Fruit fly (Drosophila melanogaster) whole organism, wandering third instar larva: ENCODE data around the gene CG15891.

Experiments
- Abd-B ChIP-seq: fragments of >200 bp; optimal IDR thresholded peaks from 2 replicates; lab custom pipeline; 2017; ENCODE audit warnings: missing biosample characterization, missing genetic modification characterization
- CG32264 ChIP-seq: fragments of 200-800 bp; sonication (Bioruptor generic); optimal IDR thresholded peaks from 2 replicates; lab custom pipeline; 2016; ENCODE audit warnings: missing biosample characterization, missing genetic modification characterization
- CG9705 ChIP-seq: fragments of 200-800 bp; sonication (Bioruptor generic); optimal IDR thresholded peaks from 2 replicates; lab custom pipeline; 2018; ENCODE audit warnings: missing biosample characterization, mild to moderate bottlenecking, missing genetic modification characterization
- CrebA ChIP-seq: fragments of 200-800 bp; sonication (Bioruptor generic); optimal IDR thresholded peaks from 2 replicates; lab custom pipeline; 2016; ENCODE audit warnings: missing biosample characterization, mild to moderate bottlenecking, missing genetic modification characterization, borderline replicate concordance
- Dfd ChIP-seq: fragments of >200 bp; optimal IDR thresholded peaks from 2 replicates; lab custom pipeline; 2017; ENCODE audit warnings: missing biosample characterization, missing genetic modification characterization
- Dif ChIP-seq: fragments of 200-275, 200-300 bp; sonication (Bioruptor generic); optimal IDR thresholded peaks from 2 replicates; lab custom pipeline; 2018; ENCODE audit warnings: missing biosample characterization, missing genetic modification characterization; ENCODE audit not compliant: partially characterized antibody
- GATAd ChIP-seq: sonication (Bioruptor generic); optimal IDR thresholded peaks from 2 replicates; lab custom pipeline; 2016; ENCODE audit warnings: missing biosample characterization, missing genetic modification characterization
- HLH106 ChIP-seq: fragments of 200-800 bp; optimal IDR thresholded peaks from 3 replicates; lab custom pipeline; 2019; ENCODE audit warnings: missing biosample characterization, mild to moderate bottlenecking, missing genetic modification characterization, moderate library complexity
- Hnf4 ChIP-seq: fragments of 200-800 bp; sonication (Bioruptor generic); optimal IDR thresholded peaks from 2 replicates; lab custom pipeline; 2016; ENCODE audit warnings: missing biosample characterization, mild to moderate bottlenecking, missing genetic modification characterization
- Hr78 ChIP-seq: fragments of >200 bp; optimal IDR thresholded peaks from 2 replicates; lab custom pipeline; 2017; ENCODE audit warnings: missing biosample characterization, missing genetic modification characterization
- Hr83 ChIP-seq: fragments of 200-300 bp; sonication (Bioruptor generic); optimal IDR thresholded peaks from 2 replicates; lab custom pipeline; 2016; ENCODE audit warnings: missing biosample characterization, mild to moderate bottlenecking, missing genetic modification characterization, moderate library complexity; ENCODE audit not compliant: poor library complexity, severe bottlenecking
- Jra ChIP-seq: sonication (Bioruptor generic); optimal IDR thresholded peaks from 2 replicates; lab custom pipeline; 2016; ENCODE audit warnings: missing biosample characterization, missing genetic modification characterization
- Mio ChIP-seq: sonication (Bioruptor generic); optimal IDR thresholded peaks from 2 replicates; lab custom pipeline; 2016; ENCODE audit warnings: missing biosample characterization, missing genetic modification characterization
- Myc ChIP-seq: fragments of >200 bp; optimal IDR thresholded peaks from 2 replicates; lab custom pipeline; 2017
- N ChIP-seq: fragments of >200 bp; optimal IDR thresholded peaks from 2 replicates; lab custom pipeline; 2018; ENCODE audit warnings: missing biosample characterization, missing external identifiers, missing genetic modification characterization
- OdsH ChIP-seq: fragments of 200-800 bp; sonication (Bioruptor generic); optimal IDR thresholded peaks from 2 replicates; lab custom pipeline; 2016; ENCODE audit warnings: missing biosample characterization, mild to moderate bottlenecking, missing genetic modification characterization
- Rel ChIP-seq, 2 experiments: fragments of 200-800 bp; sonication (Bioruptor generic) in 1 of 2; optimal IDR thresholded peaks; 2 replicates in 1 of 2; 3 replicates in 1 of 2; lab custom pipeline; 2016 to 2019; ENCODE audit warnings: mild to moderate bottlenecking in 2 of 2, missing biosample characterization in 2 of 2, missing genetic modification characterization in 2 of 2, moderate library complexity in 1 of 2
- Sp1 ChIP-seq: fragments of 200-800 bp; sonication (Bioruptor generic); optimal IDR thresholded peaks from 3 replicates; lab custom pipeline; 2019; ENCODE audit warnings: missing biosample characterization, mild to moderate bottlenecking, missing genetic modification characterization, moderate library complexity
- Vsx2 ChIP-seq: fragments of 200-300, 225-300 bp; sonication (Bioruptor generic); optimal IDR thresholded peaks from 2 replicates; lab custom pipeline; 2018; ENCODE audit warnings: missing biosample characterization, missing genetic modification characterization; ENCODE audit not compliant: partially characterized antibody
- br ChIP-seq: fragments of 200-800 bp; sonication (Bioruptor generic); optimal IDR thresholded peaks from 2 replicates; lab custom pipeline; 2016; ENCODE audit warnings: missing biosample characterization, missing genetic modification characterization
- brk ChIP-seq: fragments of 200-800 bp; sonication (Bioruptor generic); optimal IDR thresholded peaks from 2 replicates; lab custom pipeline; 2016; ENCODE audit warnings: missing biosample characterization, mild to moderate bottlenecking, missing genetic modification characterization
- dl ChIP-seq, 2 experiments: fragments of 175-275, 200-275 bp in 1 of 2; fragments of 200-275 bp in 1 of 2; sonication (Bioruptor generic); optimal IDR thresholded peaks; lab custom pipeline; 2018; ENCODE audit warnings: mild to moderate bottlenecking in 2 of 2, missing biosample characterization in 2 of 2, missing genetic modification characterization in 2 of 2, moderate library complexity in 2 of 2; ENCODE audit not compliant: partially characterized antibody in 2 of 2, insufficient read depth in 1 of 2
- dmrt93B ChIP-seq: fragments of 200-800 bp; sonication (Bioruptor generic); optimal IDR thresholded peaks from 2 replicates; lab custom pipeline; 2018; ENCODE audit warnings: missing biosample characterization, mild to moderate bottlenecking, missing genetic modification characterization
- dsf ChIP-seq: sonication (Bioruptor generic); optimal IDR thresholded peaks from 2 replicates; lab custom pipeline; 2016; ENCODE audit warnings: missing biosample characterization, missing genetic modification characterization, borderline replicate concordance
- ey ChIP-seq: fragments of 200-800 bp; sonication (Bioruptor generic); optimal IDR thresholded peaks from 2 replicates; lab custom pipeline; 2016; ENCODE audit warnings: missing biosample characterization, missing genetic modification characterization
- foxo ChIP-seq, 2 experiments: fragments of 200-800 bp; sonication (Bioruptor generic); optimal IDR thresholded peaks; 2 replicates in 1 of 2; 3 replicates in 1 of 2; lab custom pipeline; 2016 to 2017; ENCODE audit warnings: missing biosample characterization in 2 of 2, missing genetic modification characterization in 2 of 2
- fru ChIP-seq: fragments of 200-800 bp; sonication (Bioruptor generic); optimal IDR thresholded peaks from 3 replicates; lab custom pipeline; 2016; ENCODE audit warnings: missing biosample characterization, mild to moderate bottlenecking, missing genetic modification characterization
- h ChIP-seq: fragments of 200-800 bp; sonication (Bioruptor generic); optimal IDR thresholded peaks from 3 replicates; lab custom pipeline; 2016; ENCODE audit warnings: missing biosample characterization, mild to moderate bottlenecking, missing genetic modification characterization
- jim ChIP-seq: fragments of 175-275, 200-325 bp; sonication (Bioruptor generic); optimal IDR thresholded peaks from 2 replicates; lab custom pipeline; 2016; ENCODE audit warnings: missing biosample characterization, mild to moderate bottlenecking, missing genetic modification characterization
- lola ChIP-seq: fragments of >200 bp; optimal IDR thresholded peaks from 2 replicates; lab custom pipeline; 2017; ENCODE audit warnings: missing biosample characterization, missing genetic modification characterization
- pan ChIP-seq: fragments of >200 bp; optimal IDR thresholded peaks from 2 replicates; lab custom pipeline; 2017
- psq ChIP-seq: fragments of 200-800 bp; sonication (Bioruptor generic); optimal IDR thresholded peaks from 3 replicates; lab custom pipeline; 2017; ENCODE audit warnings: missing biosample characterization, mild to moderate bottlenecking, missing genetic modification characterization, moderate library complexity
- rgr ChIP-seq: fragments of 200-800 bp; sonication (Bioruptor generic); optimal IDR thresholded peaks from 3 replicates; lab custom pipeline; 2016; ENCODE audit warnings: missing biosample characterization, mild to moderate bottlenecking, missing genetic modification characterization
- sage ChIP-seq: fragments of 200-800 bp; sonication (Bioruptor generic); optimal IDR thresholded peaks from 2 replicates; lab custom pipeline; 2016; ENCODE audit warnings: missing biosample characterization, mild to moderate bottlenecking, missing genetic modification characterization
- sv ChIP-seq: fragments of 200-800 bp; sonication (Bioruptor generic); optimal IDR thresholded peaks from 3 replicates; lab custom pipeline; 2016; ENCODE audit warnings: missing biosample characterization, missing genetic modification characterization
- tai ChIP-seq: sonication (Bioruptor generic); optimal IDR thresholded peaks from 2 replicates; lab custom pipeline; 2016; ENCODE audit warnings: missing biosample characterization, missing genetic modification characterization
- usp ChIP-seq: fragments of >200 bp; optimal IDR thresholded peaks from 2 replicates; lab custom pipeline; 2017; ENCODE audit warnings: missing biosample characterization, missing genetic modification characterization
- woc ChIP-seq: sonication (Bioruptor generic); optimal IDR thresholded peaks from 2 replicates; lab custom pipeline; 2016; ENCODE audit warnings: missing biosample characterization, mild to moderate bottlenecking, missing genetic modification characterization

Gene CG15891

dm6 chrX:6278879-6279628 lies 16.1 kb downstream of the CG15891 start:
- TF ChIP-seq dl (GFP tag; optimal IDR thresholded peaks at IDR 0.05; lab: Kevin White, UChicago; ENCODE audit: insufficient read depth in 1 of 2, partially characterized antibody in 2 of 2) (no peak), Hr78 (GFP tag; lab: Kevin White, UChicago) (no peak), lola (no peak), Abd-B (GFP tag; lab: Kevin White, UChicago) (no peak), GATAd (no peak), CrebA (GFP tag; lab: Kevin White, UChicago) (no peak), br (peak; percentile 50), dsf (no peak), HLH106 (no peak), Hnf4 (GFP tag; lab: Kevin White, UChicago) (no peak), CG32264 (GFP tag; lab: Kevin White, UChicago) (no peak), psq (no peak), jim (GFP tag; lab: Kevin White, UChicago) (no peak), Sp1 (GFP tag; lab: Kevin White, UChicago) (peak; percentile 54), sage (GFP tag; lab: Kevin White, UChicago) (no peak), Hr83 (GFP tag; lab: Kevin White, UChicago) (peak; percentile 60), Rel (GFP tag; optimal IDR thresholded peaks at IDR 0.05; lab: Kevin White, UChicago) (no peak), Rel (tag; optimal IDR thresholded peaks at IDR 0.05; lab: Kevin White, UChicago) (peak; percentile 98), Myc (no peak), N (GFP tag; lab: Kevin White, UChicago) (no peak), Mio (GFP tag; lab: Kevin White, UChicago) (no peak), sv (GFP tag; lab: Kevin White, UChicago) (peak; percentile 11), fru (peak; percentile 9), foxo (GFP tag; optimal IDR thresholded peaks at IDR 0.05; lab: Kevin White, UChicago) (peak in 1 of 2 experiments; percentile 24), Dif (GFP tag; lab: Kevin White, UChicago) (peak; percentile 12), Vsx2 (GFP tag; lab: Kevin White, UChicago) (no peak), Dfd (no peak), rgr (peak; percentile 22), pan (no peak), ey (no peak), tai (GFP tag; lab: Kevin White, UChicago) (no peak), brk (no peak), CG9705 (GFP tag; lab: Kevin White, UChicago) (no peak), dmrt93B (GFP tag; lab: Kevin White, UChicago) (no peak), OdsH (GFP tag; lab: Kevin White, UChicago) (peak; percentile 6), h (peak; percentile 43), usp (GFP tag; lab: Kevin White, UChicago) (no peak), woc (GFP tag; lab: Kevin White, UChicago) (peak; percentile 5), Jra (GFP tag; lab: Kevin White, UChicago) (no peak)

DNA sequence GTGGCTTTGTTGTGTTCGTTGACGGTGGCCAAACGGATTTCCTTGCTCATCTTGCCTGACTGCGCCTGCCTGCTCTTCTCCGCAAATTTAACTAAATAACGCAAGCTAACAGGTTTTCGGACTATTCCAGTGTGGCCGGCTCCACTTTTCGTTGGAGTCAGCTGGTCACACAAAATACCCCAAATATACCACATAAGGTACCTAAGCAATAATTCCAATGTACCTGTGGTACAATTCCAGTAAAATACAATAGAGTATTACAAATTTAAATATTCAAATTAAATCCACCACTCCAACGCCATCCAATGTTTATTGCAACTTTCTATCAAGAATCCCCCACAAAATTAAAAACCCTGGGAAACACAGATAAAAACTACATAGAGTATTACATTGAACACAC lies 18.6 kb downstream of the CG15891 start, which contains the start of gene CG3566:
TSS of gene CG3566 (minus strand) at position 135 of the 400 bp plus-strand sequence.
- no peak for TF ChIP-seq Rel (GFP tag; optimal IDR thresholded peaks at IDR 0.05; lab: Kevin White, UChicago)
- peak; percentile 80 for TF ChIP-seq Rel (tag; optimal IDR thresholded peaks at IDR 0.05; lab: Kevin White, UChicago)
- TF ChIP-seq Dif (GFP tag; lab: Kevin White, UChicago), result no peak
- no peak for TF ChIP-seq Vsx2 (GFP tag; lab: Kevin White, UChicago)
- no peak for TF ChIP-seq dsf
- TF ChIP-seq Sp1 (GFP tag; lab: Kevin White, UChicago), result peak; percentile 13
- TF ChIP-seq OdsH (GFP tag; lab: Kevin White, UChicago), result no peak
- peak in 1 of 2 experiments; percentile 27 for TF ChIP-seq foxo (GFP tag; optimal IDR thresholded peaks at IDR 0.05; lab: Kevin White, UChicago)
- TF ChIP-seq CrebA (GFP tag; lab: Kevin White, UChicago), result no peak
- no peak for TF ChIP-seq Abd-B (GFP tag; lab: Kevin White, UChicago)
- peak; percentile 66 for TF ChIP-seq Myc
- TF ChIP-seq Jra (GFP tag; lab: Kevin White, UChicago), result no peak
- peak; percentile 16 for TF ChIP-seq Hr83 (GFP tag; lab: Kevin White, UChicago)
- TF ChIP-seq rgr, result peak; percentile 11
- peak; percentile 37 for TF ChIP-seq fru
- TF ChIP-seq tai (GFP tag; lab: Kevin White, UChicago), result no peak
- no peak for TF ChIP-seq pan
- TF ChIP-seq Hnf4 (GFP tag; lab: Kevin White, UChicago), result no peak
- no peak for TF ChIP-seq jim (GFP tag; lab: Kevin White, UChicago)
- TF ChIP-seq psq, result no peak
- peak; percentile 73 for TF ChIP-seq woc (GFP tag; lab: Kevin White, UChicago)
- TF ChIP-seq, all 38 proteins: peak for 8
